In genomic region chr4:135953-136352, dm6 we compare ENCODE assay signal across 4 fruit fly cellular contexts.
TF ChIP-seq lines count a peak whose summit lies in the region.

No protein-coding gene starts in this region.

- no peak for TF ChIP-seq CTCF in whole organism, embryonic (GFP tag; optimal IDR thresholded peaks at IDR 0.05; lab: Kevin White, UChicago)

TF ChIP-seq in whole organism, adult, 20 proteins besides CTCF, POLR2A, EP300 and RAD21:
- TF ChIP-seq cic (GFP tag; optimal IDR thresholded peaks at IDR 0.05; lab: Kevin White, UChicago) = peak; percentile 19
- no peak for TF ChIP-seq Hr96 (GFP tag; optimal IDR thresholded peaks at IDR 0.05; lab: Kevin White, UChicago)
- peak; percentile 23 for TF ChIP-seq tj (GFP tag; optimal IDR thresholded peaks at IDR 0.05; lab: Kevin White, UChicago)

TF ChIP-seq in whole organism, embryonic, 481 proteins besides CTCF, POLR2A, EP300 and RAD21 (continues in another document):
- TF ChIP-seq CG9727 (GFP tag; optimal IDR thresholded peaks at IDR 0.05; lab: Kevin White, UChicago) = no peak
- TF ChIP-seq so (GFP tag; IDR thresholded peaks at IDR 0.05; lab: Robert Waterston, UW) = no peak
- TF ChIP-seq vnd (GFP tag; IDR thresholded peaks at IDR 0.05; lab: Robert Waterston, UW; ENCODE audit: partially characterized antibody) = no peak
- no peak for TF ChIP-seq Atf3 (GFP tag; optimal IDR thresholded peaks at IDR 0.05; lab: Kevin White, UChicago)
- no peak for TF ChIP-seq gcm (GFP tag; optimal IDR thresholded peaks at IDR 0.05; lab: Kevin White, UChicago)
- TF ChIP-seq wek (GFP tag; optimal IDR thresholded peaks at IDR 0.05; lab: Kevin White, UChicago) = peak; percentile 15
- no peak for TF ChIP-seq Antp (GFP tag; optimal IDR thresholded peaks at IDR 0.05; lab: Kevin White, UChicago)
- no peak for TF ChIP-seq hkb (optimal IDR thresholded peaks at IDR 0.05; lab: Kevin White, UChicago)
- TF ChIP-seq hkb (GFP tag; IDR thresholded peaks at IDR 0.05; lab: Robert Waterston, UW) = no peak
- peak; percentile 83 for TF ChIP-seq CG30020 (tag; optimal IDR thresholded peaks at IDR 0.05; lab: Kevin White, UChicago)
- peak; percentile 81 for TF ChIP-seq cg (GFP tag; optimal IDR thresholded peaks at IDR 0.05; lab: Kevin White, UChicago)
- no peak for TF ChIP-seq CG6175 (GFP tag; IDR thresholded peaks at IDR 0.05; lab: Robert Waterston, UW)
- no peak for TF ChIP-seq Bgb (GFP tag; IDR thresholded peaks at IDR 0.05; lab: Robert Waterston, UW; ENCODE audit: partially characterized antibody)
- TF ChIP-seq tll (GFP tag; optimal IDR thresholded peaks at IDR 0.05; lab: Kevin White, UChicago) = no peak
- TF ChIP-seq schlank (tag; optimal IDR thresholded peaks at IDR 0.05; lab: Kevin White, UChicago) = no peak
- peak in 1 of 2 experiments; percentile 25 for TF ChIP-seq Pdp1 (GFP tag; optimal IDR thresholded peaks at IDR 0.05; lab: Kevin White, UChicago)
- no peak for TF ChIP-seq CG4854 (GFP tag; optimal IDR thresholded peaks at IDR 0.05; lab: Kevin White, UChicago)
- no peak for TF ChIP-seq maf-S (GFP tag; optimal IDR thresholded peaks at IDR 0.05; lab: Kevin White, UChicago)
- no peak for TF ChIP-seq esg (GFP tag; conservative IDR thresholded peaks at IDR 0.05; lab: Robert Waterston, UW)
- no peak for TF ChIP-seq Mrtf (GFP tag; IDR thresholded peaks at IDR 0.05; lab: Robert Waterston, UW)
- TF ChIP-seq cad (GFP tag; optimal IDR thresholded peaks at IDR 0.05; lab: Kevin White, UChicago) = no peak
- TF ChIP-seq Ravus (GFP tag; IDR thresholded peaks at IDR 0.05; lab: Robert Waterston, UW) = no peak
- no peak for TF ChIP-seq CG8765 (GFP tag; IDR thresholded peaks at IDR 0.05; lab: Robert Waterston, UW)
- TF ChIP-seq jumu (GFP tag; optimal IDR thresholded peaks at IDR 0.05; lab: Kevin White, UChicago) = no peak
- TF ChIP-seq grau (tag; optimal IDR thresholded peaks at IDR 0.05; lab: Kevin White, UChicago) = no peak
- TF ChIP-seq MBD-R2 (GFP tag; IDR thresholded peaks at IDR 0.05; lab: Robert Waterston, UW) = no peak
- TF ChIP-seq Fer1 (GFP tag; optimal IDR thresholded peaks at IDR 0.05; lab: Kevin White, UChicago) = no peak
- no peak for TF ChIP-seq Six4 (GFP tag; optimal IDR thresholded peaks at IDR 0.05; lab: Kevin White, UChicago)
- no peak for TF ChIP-seq dpn (GFP tag; optimal IDR thresholded peaks at IDR 0.05; lab: Kevin White, UChicago)
- TF ChIP-seq CG4360 (GFP tag; IDR thresholded peaks at IDR 0.05; lab: Robert Waterston, UW) = no peak
- peak; percentile 21 for TF ChIP-seq Med (GFP tag; lab: Kevin White, UChicago)

TF ChIP-seq in whole organism, prepupa, 60 proteins besides CTCF, POLR2A, EP300 and RAD21:
- TF ChIP-seq CG32006 (GFP tag; optimal IDR thresholded peaks at IDR 0.05; lab: Kevin White, UChicago) (no peak), Ets96B (tag; optimal IDR thresholded peaks at IDR 0.05; lab: Kevin White, UChicago) (no peak), dsx (GFP tag; optimal IDR thresholded peaks at IDR 0.05; lab: Kevin White, UChicago; ENCODE audit: poor library complexity, severe bottlenecking) (peak; percentile 13), Lpt (GFP tag; optimal IDR thresholded peaks at IDR 0.05; lab: Kevin White, UChicago) (no peak)

TF ChIP-seq in whole organism, wandering third instar larva, 38 proteins besides CTCF, POLR2A, EP300 and RAD21:
- TF ChIP-seq Jra (GFP tag; optimal IDR thresholded peaks at IDR 0.05; lab: Kevin White, UChicago) = peak; percentile 14
- TF ChIP-seq woc (GFP tag; optimal IDR thresholded peaks at IDR 0.05; lab: Kevin White, UChicago) = peak; percentile 5
- no peak for TF ChIP-seq h (GFP tag; optimal IDR thresholded peaks at IDR 0.05; lab: Kevin White, UChicago)
TF ChIP-seq in whole organism, wandering third instar larva: peak in this region for 2.
